Worm (Caenorhabditis elegans) whole organism, L3 larva: Measurements from ENCODE around the gene nsy-1.
A peak's percentile ranks its signal among the peaks of the same experiment; 100 is the strongest.

ENCODE experiments used
- R02D3.7 ChIP-seq: fragments of 150-350 bp; optimal IDR thresholded peaks from 2 replicates; lab custom pipeline; 2014; ENCODE audit warnings: missing biosample characterization, missing genetic modification characterization
- ZK546.5 ChIP-seq: sonication (generic microtip); optimal IDR thresholded peaks from 2 replicates; lab custom pipeline; 2017; ENCODE audit warnings: missing biosample characterization, missing genetic modification characterization
- ama-1 ChIP-seq: fragments of 150-350 bp; optimal IDR thresholded peaks from 2 replicates; lab custom pipeline; 2018
- ceh-28 ChIP-seq: fragments of 150-350 bp; optimal IDR thresholded peaks from 2 replicates; lab custom pipeline; 2014; ENCODE audit warnings: missing biosample characterization, missing genetic modification reagents, missing genetic modification characterization
- ceh-82 ChIP-seq: fragments of 150-350 bp; optimal IDR thresholded peaks from 2 replicates; lab custom pipeline; 2014; ENCODE audit warnings: missing biosample characterization, missing genetic modification characterization
- daf-12 ChIP-seq: fragments of 150-350 bp; optimal IDR thresholded peaks from 2 replicates; lab custom pipeline; 2014; ENCODE audit warnings: missing biosample characterization, missing genetic modification reagents, missing genetic modification characterization
- egl-27 ChIP-seq: sonication (generic microtip); optimal IDR thresholded peaks from 4 replicates; lab custom pipeline; 2017; ENCODE audit warnings: missing biosample characterization, missing genetic modification reagents, missing genetic modification characterization
- egl-5 ChIP-seq: fragments of 150-350 bp; optimal IDR thresholded peaks from 2 replicates; lab custom pipeline; 2017; ENCODE audit warnings: missing biosample characterization, missing genetic modification reagents, missing genetic modification characterization, inconsistent platforms
- elt-1 ChIP-seq: fragments of 150-350 bp; optimal IDR thresholded peaks from 2 replicates; lab custom pipeline; 2014; ENCODE audit warnings: missing biosample characterization, missing genetic modification characterization
- elt-2 ChIP-seq: sonication (generic microtip); optimal IDR thresholded peaks from 2 replicates; lab custom pipeline; 2016; ENCODE audit warnings: missing genetic modification reagents, mild to moderate bottlenecking, missing genetic modification characterization, missing compliant biosample characterization
- elt-3 ChIP-seq, 3 experiments: fragments of 150-350 bp in 1 of 3; sonication (generic microtip) in 2 of 3; optimal IDR thresholded peaks; 2 replicates in 2 of 3; 4 replicates in 1 of 3; lab custom pipeline; 2014 to 2017; ENCODE audit warnings: missing biosample characterization in 3 of 3, missing genetic modification characterization in 3 of 3
- fkh-10 ChIP-seq: sonication (generic microtip); optimal IDR thresholded peaks from 2 replicates; lab custom pipeline; 2017; ENCODE audit warnings: missing biosample characterization, missing genetic modification reagents, missing genetic modification characterization
- fkh-2 ChIP-seq: fragments of 150-350 bp; optimal IDR thresholded peaks from 2 replicates; lab custom pipeline; 2014; ENCODE audit warnings: missing biosample characterization, missing genetic modification reagents, missing genetic modification characterization
- hmg-11 ChIP-seq: sonication (generic microtip); optimal IDR thresholded peaks from 2 replicates; lab custom pipeline; 2016; ENCODE audit warnings: missing genetic modification characterization, missing compliant biosample characterization
- jun-1 ChIP-seq: fragments of 150-350 bp; optimal IDR thresholded peaks from 2 replicates; lab custom pipeline; 2014; ENCODE audit warnings: missing biosample characterization, missing genetic modification reagents, missing genetic modification characterization
- lin-15B ChIP-seq: fragments of 150-350 bp; optimal IDR thresholded peaks from 2 replicates; lab custom pipeline; 2014; ENCODE audit warnings: missing biosample characterization, missing genetic modification characterization
- lin-39 ChIP-seq: fragments of 150-350 bp; optimal IDR thresholded peaks from 2 replicates; lab custom pipeline; 2018; ENCODE audit warnings: missing biosample characterization, missing genetic modification reagents, missing genetic modification characterization
- lsy-12 ChIP-seq: sonication (generic microtip); optimal IDR thresholded peaks from 2 replicates; lab custom pipeline; 2016; ENCODE audit warnings: mild to moderate bottlenecking, missing genetic modification characterization, missing compliant biosample characterization
- mdl-1 ChIP-seq: fragments of 150-350 bp; optimal IDR thresholded peaks from 2 replicates; lab custom pipeline; 2014; ENCODE audit warnings: missing biosample characterization, missing genetic modification characterization
- mml-1 ChIP-seq: fragments of 150-350 bp; sonication (generic microtip); optimal IDR thresholded peaks from 3 replicates; lab custom pipeline; 2014; ENCODE audit warnings: missing biosample characterization, missing genetic modification characterization
- nhr-11 ChIP-seq: fragments of 150-350 bp; optimal IDR thresholded peaks from 2 replicates; lab custom pipeline; 2014; ENCODE audit warnings: missing biosample characterization, missing genetic modification characterization
- nhr-12 ChIP-seq: fragments of 150-350 bp; optimal IDR thresholded peaks from 2 replicates; lab custom pipeline; 2014; ENCODE audit warnings: missing biosample characterization, missing genetic modification characterization
- nhr-23 ChIP-seq: fragments of 150-350 bp; optimal IDR thresholded peaks from 2 replicates; lab custom pipeline; 2014; ENCODE audit warnings: missing biosample characterization, missing genetic modification reagents, missing genetic modification characterization
- nhr-237 ChIP-seq: fragments of 150-350 bp; optimal IDR thresholded peaks from 2 replicates; lab custom pipeline; 2014; ENCODE audit warnings: missing biosample characterization, missing genetic modification characterization
- nhr-25 ChIP-seq: sonication (generic microtip); optimal IDR thresholded peaks from 2 replicates; lab custom pipeline; 2017; ENCODE audit warnings: missing biosample characterization, missing genetic modification characterization
- nhr-28 ChIP-seq: fragments of 150-350 bp; optimal IDR thresholded peaks from 2 replicates; lab custom pipeline; 2014; ENCODE audit warnings: missing biosample characterization, missing genetic modification characterization
- nhr-67 ChIP-seq: fragments of 150-350 bp; optimal IDR thresholded peaks from 2 replicates; lab custom pipeline; 2014; ENCODE audit warnings: missing biosample characterization, missing genetic modification characterization
- nhr-76 ChIP-seq: fragments of 150-350 bp; sonication (generic microtip); optimal IDR thresholded peaks from 5 replicates; lab custom pipeline; 2014; ENCODE audit warnings: missing biosample characterization, missing genetic modification characterization
- nhr-77 ChIP-seq: fragments of 150-350 bp; optimal IDR thresholded peaks from 2 replicates; lab custom pipeline; 2014; ENCODE audit warnings: missing biosample characterization, missing genetic modification characterization
- pha-4 ChIP-seq: fragments of 150-350 bp; optimal IDR thresholded peaks from 2 replicates; lab custom pipeline; 2014; ENCODE audit warnings: missing biosample characterization, missing genetic modification reagents, missing genetic modification characterization
- pqm-1 ChIP-seq: fragments of 150-350 bp; optimal IDR thresholded peaks from 2 replicates; lab custom pipeline; 2017; ENCODE audit warnings: missing biosample characterization, missing genetic modification characterization, inconsistent platforms
- sea-2 ChIP-seq: fragments of 150-350 bp; sonication (generic microtip); optimal IDR thresholded peaks from 4 replicates; lab custom pipeline; 2014; ENCODE audit warnings: missing biosample characterization, missing genetic modification reagents, missing genetic modification characterization
- snpc-4 ChIP-seq: fragments of 150-350 bp; optimal IDR thresholded peaks from 2 replicates; lab custom pipeline; 2014; ENCODE audit warnings: missing biosample characterization, missing genetic modification characterization
- tbx-2 ChIP-seq: sonication (generic microtip); optimal IDR thresholded peaks from 2 replicates; lab custom pipeline; 2016; ENCODE audit warnings: mild to moderate bottlenecking, missing genetic modification characterization, missing compliant biosample characterization
- zag-1 ChIP-seq: fragments of 150-350 bp; optimal IDR thresholded peaks from 2 replicates; lab custom pipeline; 2014; ENCODE audit warnings: missing biosample characterization, missing genetic modification characterization
- ztf-11 ChIP-seq: fragments of 150-350 bp; optimal IDR thresholded peaks from 2 replicates; lab custom pipeline; 2014; ENCODE audit warnings: missing biosample characterization, missing genetic modification characterization
- ztf-4 ChIP-seq: fragments of 150-350 bp; optimal IDR thresholded peaks from 2 replicates; lab custom pipeline; 2014; ENCODE audit warnings: missing biosample characterization, missing genetic modification characterization

nsy-1 gene

DNA sequence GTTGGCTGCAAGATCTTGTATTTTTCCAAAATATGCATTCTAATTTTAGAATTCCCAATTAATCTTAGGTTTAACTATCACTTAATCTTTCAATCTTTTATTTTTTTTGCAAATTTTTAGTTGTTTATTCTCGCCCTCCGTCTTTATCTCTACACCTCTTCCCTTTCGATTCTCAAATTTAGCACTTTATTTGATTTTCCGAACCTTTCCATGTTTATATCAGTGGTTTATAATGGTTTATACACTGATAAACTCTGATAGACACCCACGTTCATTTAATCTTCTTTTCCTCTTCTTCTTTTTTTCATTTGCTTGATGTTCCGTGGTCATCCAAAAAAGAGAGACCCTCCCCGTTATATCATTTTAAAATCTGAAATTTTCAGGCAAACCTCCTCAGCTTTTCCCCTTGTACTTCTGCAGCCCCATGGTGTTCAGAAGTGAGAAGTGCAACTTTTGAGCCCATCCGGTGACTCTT, at the start of gene nsy-1, which contains the start of gene F59A6.13:
nsy-1 (plus strand) TSS at position 377 of the 475 bp plus-strand sequence.
F59A6.13 (plus strand) TSS at position 425 of the 475 bp plus-strand sequence.
- TF ChIP-seq pha-4 (tag; lab: Kevin White, UChicago) (peak; percentile 11), elt-2 (tag; lab: Kevin White, UChicago) (peak; percentile 98), fkh-2 (no peak), pqm-1 (tag; lab: Kevin White, UChicago) (peak; percentile 60), nhr-12 (tag; lab: Kevin White, UChicago) (no peak)

- TF ChIP-seq elt-2 (tag; lab: Kevin White, UChicago) (no peak), fkh-10 (no peak), fkh-2 (no peak), egl-27 (tag; lab: Kevin White, UChicago) (no peak), daf-12 (tag; lab: Kevin White, UChicago) (no peak), R02D3.7 (tag; lab: Kevin White, UChicago) (no peak), lin-39 (tag; lab: Kevin White, UChicago) (no peak), mdl-1 (tag; lab: Kevin White, UChicago) (no peak), ama-1 (lab: Kevin White, UChicago) (no peak), sea-2 (no peak), mml-1 (tag; lab: Kevin White, UChicago) (no peak), pqm-1 (tag; lab: Kevin White, UChicago) (no peak), jun-1 (tag; lab: Kevin White, UChicago) (no peak), ztf-4 (no peak), nhr-23 (no peak), ZK546.5 (tag; lab: Kevin White, UChicago) (no peak), egl-5 (tag; lab: Kevin White, UChicago) (no peak), ztf-11 (tag; lab: Kevin White, UChicago) (no peak), lin-15B (no peak), hmg-11 (tag; lab: Kevin White, UChicago) (no peak)
- TF ChIP-seq, all 47 proteins: peak for 0
These were observed 48.1 kb upstream of the nsy-1 start for ce11 chrII:4974448-4974951.

DNA sequence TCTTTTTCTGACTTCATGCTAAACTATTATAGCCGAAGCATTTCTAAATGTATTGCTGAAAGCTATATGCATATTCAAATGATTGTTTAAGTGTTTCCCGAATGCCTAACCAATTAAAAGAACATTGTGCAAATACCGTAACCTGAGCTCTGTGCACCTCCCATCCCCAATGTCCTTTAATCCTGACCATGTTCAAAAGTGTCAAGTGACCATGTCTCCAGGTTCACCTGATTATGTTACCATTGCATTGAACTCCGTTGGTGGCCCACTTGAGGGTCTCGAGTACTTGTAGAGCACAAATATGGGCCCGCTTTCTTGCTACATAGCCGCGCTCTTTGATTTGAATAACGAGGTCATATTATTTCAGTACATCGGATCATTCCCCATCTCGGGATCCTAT, 47.2 kb upstream of the nsy-1 start:
- TF ChIP-seq jun-1 (tag; lab: Kevin White, UChicago) (no peak), snpc-4 (no peak), ceh-28 (tag; lab: Kevin White, UChicago) (no peak), elt-2 (tag; lab: Kevin White, UChicago) (no peak), egl-5 (tag; lab: Kevin White, UChicago) (no peak), elt-3 (tag; optimal IDR thresholded peaks at IDR 0.05; lab: Kevin White, UChicago) (no peak), egl-27 (tag; lab: Kevin White, UChicago) (no peak), nhr-237 (tag; lab: Kevin White, UChicago) (no peak), ZK546.5 (tag; lab: Kevin White, UChicago) (no peak), nhr-77 (tag; lab: Kevin White, UChicago) (no peak)

DNA sequence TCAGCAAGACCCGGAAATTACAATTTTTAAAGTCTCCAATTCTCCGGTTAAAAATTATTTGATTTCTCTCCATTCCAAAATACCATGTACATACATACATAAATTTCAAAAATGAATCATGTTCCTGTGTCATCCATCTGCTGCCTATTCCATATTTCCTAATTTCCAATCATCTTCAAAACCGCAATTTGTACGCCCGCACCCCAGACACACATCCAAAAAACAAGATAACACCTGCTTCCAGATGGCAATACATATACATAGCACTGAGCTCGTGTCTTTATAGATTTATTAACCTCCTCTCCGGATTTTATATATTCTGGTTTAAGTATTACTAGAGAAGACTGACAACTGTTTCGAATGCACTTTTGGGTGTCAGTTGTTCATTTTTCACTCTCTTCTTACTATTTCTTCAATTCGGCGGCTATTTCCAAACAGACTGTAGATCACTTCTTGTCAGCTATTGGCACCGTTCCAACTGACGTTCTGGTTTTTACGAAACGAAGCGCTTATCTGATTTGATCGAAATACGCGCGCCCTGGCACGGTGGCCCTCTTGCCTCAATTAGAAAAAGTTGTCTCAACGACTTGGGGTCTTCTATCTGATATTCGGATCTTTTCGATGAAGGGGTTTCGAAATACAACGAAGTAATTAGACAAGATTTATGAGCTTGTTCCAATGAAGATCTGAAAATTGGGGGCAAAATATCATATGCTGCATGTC, 40.7 kb upstream of the nsy-1 start:
- no peak for TF ChIP-seq fkh-10
- TF ChIP-seq ztf-11 (tag; lab: Kevin White, UChicago), result no peak
- TF ChIP-seq nhr-25, result peak; percentile 22
- peak; percentile 83 for TF ChIP-seq elt-1

- TF ChIP-seq nhr-76 (tag; lab: Kevin White, UChicago), result no peak
- TF ChIP-seq ZK546.5 (tag; lab: Kevin White, UChicago), result no peak
- no peak for TF ChIP-seq zag-1
- TF ChIP-seq elt-2 (tag; lab: Kevin White, UChicago), result no peak
- no peak for TF ChIP-seq ceh-82 (tag; lab: Kevin White, UChicago)
- no peak for TF ChIP-seq daf-12 (tag; lab: Kevin White, UChicago)
- TF ChIP-seq nhr-28 (tag; lab: Kevin White, UChicago), result no peak
- no peak for TF ChIP-seq mdl-1 (tag; lab: Kevin White, UChicago)
- TF ChIP-seq mml-1 (tag; lab: Kevin White, UChicago), result no peak
- no peak for TF ChIP-seq nhr-67 (tag; lab: Kevin White, UChicago)
- TF ChIP-seq lsy-12 (tag; lab: Kevin White, UChicago), result no peak
- no peak for TF ChIP-seq fkh-10
- TF ChIP-seq nhr-11 (tag; lab: Kevin White, UChicago), result no peak
- TF ChIP-seq R02D3.7 (tag; lab: Kevin White, UChicago), result no peak
- no peak for TF ChIP-seq nhr-23
- no peak for TF ChIP-seq sea-2
- no peak for TF ChIP-seq tbx-2 (tag; lab: Kevin White, UChicago)
- TF ChIP-seq pha-4 (tag; lab: Kevin White, UChicago), result no peak
- no peak for TF ChIP-seq nhr-12 (tag; lab: Kevin White, UChicago)
These were observed 38.4 kb upstream of the nsy-1 start for ce11 chrII:4984151-4984550.
